Fruit fly (Drosophila melanogaster) whole organism, embryonic: ENCODE results near the gene CG43085.

ENCODE experiments used
- C15 ChIP-seq: fragments of 200-800 bp; sonication (Bioruptor generic); IDR thresholded peaks from 3 replicates; pipeline ENCODE4 v1.3.6; 2022; ENCODE audit warnings: missing biosample characterization, missing genetic modification characterization
- CG10274 ChIP-seq: fragments of 200-800 bp; sonication (Bioruptor generic); optimal IDR thresholded peaks from 3 replicates; lab custom pipeline; 2017; ENCODE audit warnings: missing biosample characterization, mild to moderate bottlenecking, missing genetic modification characterization
- CG10565 ChIP-seq: fragments of 200-800 bp; sonication (Bioruptor generic); optimal IDR thresholded peaks from 3 replicates; lab custom pipeline; 2016; ENCODE audit warnings: missing biosample characterization, mild to moderate bottlenecking, missing genetic modification characterization
- CG11398 ChIP-seq: fragments of 200-800 bp; sonication (Bioruptor generic); optimal IDR thresholded peaks from 2 replicates; lab custom pipeline; 2016; ENCODE audit warnings: missing biosample characterization, missing genetic modification characterization
- CG11696 ChIP-seq: fragments of 200-800 bp; sonication (Bioruptor generic); IDR thresholded peaks from 2 replicates; pipeline ENCODE4 v1.3.6; 2022; ENCODE audit warnings: missing biosample characterization, missing genetic modification characterization
- CG11723 ChIP-seq: fragments of 200-800 bp; sonication (Bioruptor generic); optimal IDR thresholded peaks from 2 replicates; lab custom pipeline; 2017; ENCODE audit warnings: missing biosample characterization, mild to moderate bottlenecking, missing genetic modification characterization
- CG12219 ChIP-seq: fragments of 200-800 bp; sonication (Bioruptor generic); optimal IDR thresholded peaks from 3 replicates; lab custom pipeline; 2018; ENCODE audit warnings: missing biosample characterization, mild to moderate bottlenecking, missing genetic modification characterization
- CG13287 ChIP-seq: fragments of 200-800 bp; sonication (Bioruptor generic); IDR thresholded peaks from 2 replicates; pipeline ENCODE4 v1.3.6; 2022; ENCODE audit warnings: missing biosample characterization, missing genetic modification characterization; ENCODE audit not compliant: partially characterized antibody
- CG13624 ChIP-seq: fragments of 200-800 bp; sonication (Bioruptor generic); optimal IDR thresholded peaks from 2 replicates; lab custom pipeline; 2016; ENCODE audit warnings: missing biosample characterization, missing genetic modification characterization
- CG13894 ChIP-seq: fragments of 200-800 bp; sonication (Bioruptor generic); optimal IDR thresholded peaks from 3 replicates; lab custom pipeline; 2018; ENCODE audit warnings: missing biosample characterization, mild to moderate bottlenecking, missing genetic modification characterization, moderate library complexity
- CG14441 ChIP-seq: fragments of 200-800 bp; sonication (Bioruptor generic); IDR thresholded peaks from 2 replicates; pipeline ENCODE4 v1.3.6; 2022; ENCODE audit warnings: missing biosample characterization, missing genetic modification characterization
- CG18599 ChIP-seq: fragments of 200-800 bp; sonication (Bioruptor generic); optimal IDR thresholded peaks from 3 replicates; lab custom pipeline; 2017; ENCODE audit warnings: missing biosample characterization, missing genetic modification characterization, mild to moderate bottlenecking, moderate library complexity, missing genetic modification reagents
- CG18619 ChIP-seq: fragments of 200-800 bp; sonication (Bioruptor generic); optimal IDR thresholded peaks from 3 replicates; lab custom pipeline; 2017; ENCODE audit warnings: missing biosample characterization, mild to moderate bottlenecking, missing genetic modification characterization
- CG30020 ChIP-seq: fragments of 200-800 bp; optimal IDR thresholded peaks from 2 replicates; lab custom pipeline; 2019; ENCODE audit warnings: missing biosample characterization, mild to moderate bottlenecking, missing genetic modification characterization, moderate library complexity
- CG3065 ChIP-seq: fragments of 200-800 bp; sonication (Bioruptor generic); optimal IDR thresholded peaks from 2 replicates; lab custom pipeline; 2016; ENCODE audit warnings: missing biosample characterization, missing genetic modification characterization
- CG31224 ChIP-seq: fragments of 200-800 bp; sonication (Bioruptor generic); IDR thresholded peaks from 2 replicates; pipeline ENCODE4 v1.3.6; 2022; ENCODE audit warnings: missing biosample characterization, missing genetic modification characterization
- CG3163 ChIP-seq: fragments of 200-800 bp; sonication (Bioruptor generic); optimal IDR thresholded peaks from 3 replicates; lab custom pipeline; 2016; ENCODE audit warnings: missing biosample characterization, missing genetic modification characterization
- CG32767 ChIP-seq: fragments of 200-800 bp; sonication (Bioruptor generic); IDR thresholded peaks from 2 replicates; pipeline ENCODE4 v1.3.6; 2022; ENCODE audit warnings: missing biosample characterization, missing genetic modification characterization
- CG4424 ChIP-seq: fragments of 200-800 bp; sonication (Bioruptor generic); optimal IDR thresholded peaks from 3 replicates; lab custom pipeline; 2016; ENCODE audit warnings: missing biosample characterization, missing genetic modification characterization
- CG4617 ChIP-seq: fragments of 200-800 bp; sonication (Bioruptor generic); optimal IDR thresholded peaks from 3 replicates; lab custom pipeline; 2016; ENCODE audit warnings: missing biosample characterization, missing genetic modification characterization, borderline replicate concordance
- CG5180 ChIP-seq: fragments of 200-800 bp; sonication (Bioruptor generic); optimal IDR thresholded peaks from 3 replicates; lab custom pipeline; 2017; ENCODE audit warnings: missing biosample characterization, missing genetic modification characterization, mild to moderate bottlenecking, moderate library complexity, missing genetic modification reagents
- CG5245 ChIP-seq: fragments of 200-800 bp; sonication (Bioruptor generic); optimal IDR thresholded peaks from 3 replicates; lab custom pipeline; 2016; ENCODE audit warnings: missing biosample characterization, missing genetic modification characterization
- CG6791 ChIP-seq: fragments of 200-800 bp; sonication (Bioruptor generic); IDR thresholded peaks from 3 replicates; pipeline ENCODE4 v1.3.6; 2022; ENCODE audit warnings: missing biosample characterization, missing genetic modification characterization; ENCODE audit not compliant: partially characterized antibody
- CG8388 ChIP-seq: fragments of 200-800 bp; sonication (Bioruptor generic); optimal IDR thresholded peaks from 2 replicates; lab custom pipeline; 2019; ENCODE audit warnings: missing biosample characterization, mild to moderate bottlenecking, missing genetic modification characterization, moderate library complexity
- CG9609 ChIP-seq: fragments of 200-800 bp; sonication (Bioruptor generic); optimal IDR thresholded peaks from 3 replicates; lab custom pipeline; 2016; ENCODE audit warnings: missing biosample characterization, missing genetic modification characterization
- Dp ChIP-seq: fragments of 200-800 bp; sonication (Bioruptor generic); optimal IDR thresholded peaks from 2 replicates; lab custom pipeline; 2018; ENCODE audit warnings: missing biosample characterization, mild to moderate bottlenecking, missing genetic modification characterization, moderate library complexity
- HmgD ChIP-seq: fragments of 200-800 bp; sonication (Bioruptor generic); optimal IDR thresholded peaks from 3 replicates; lab custom pipeline; 2016; ENCODE audit warnings: missing biosample characterization, missing genetic modification characterization
- Hr51 ChIP-seq, 2 experiments: fragments of 200-800 bp; sonication (Bioruptor generic); optimal IDR thresholded peaks; 2 replicates in 1 of 2; 3 replicates in 1 of 2; lab custom pipeline; 2016 to 2018; ENCODE audit warnings: missing biosample characterization in 2 of 2, missing genetic modification characterization in 2 of 2, mild to moderate bottlenecking in 1 of 2, moderate library complexity in 1 of 2
- Med ChIP-seq: fragments of 200-800 bp; sonication (Bioruptor generic); peaks from one replicate; lab custom pipeline; 2016; ENCODE audit warnings: missing biosample characterization, missing genetic modification characterization, mild to moderate bottlenecking, inconsistent platforms, moderate library complexity
- Mes4 ChIP-seq: fragments of 200-800 bp; sonication (Bioruptor generic); optimal IDR thresholded peaks from 2 replicates; lab custom pipeline; 2016; ENCODE audit warnings: missing biosample characterization, missing genetic modification characterization
- Nf-YB ChIP-seq: fragments of 200-800 bp; sonication (Bioruptor generic); optimal IDR thresholded peaks from 3 replicates; lab custom pipeline; 2019; ENCODE audit warnings: missing biosample characterization, mild to moderate bottlenecking, missing genetic modification characterization, moderate library complexity
- Nf-YC ChIP-seq: fragments of 200-800 bp; optimal IDR thresholded peaks from 3 replicates; lab custom pipeline; 2019; ENCODE audit warnings: missing biosample characterization, mild to moderate bottlenecking, missing genetic modification characterization, moderate library complexity
- ase ChIP-seq: fragments of 200-800 bp; sonication (Bioruptor generic); IDR thresholded peaks from 3 replicates; pipeline ENCODE4 v1.3.6; 2022; ENCODE audit warnings: missing biosample characterization, missing genetic modification characterization
- ems ChIP-seq: fragments of 200-800 bp; sonication (Bioruptor generic); optimal IDR thresholded peaks from 3 replicates; lab custom pipeline; 2016; ENCODE audit warnings: missing biosample characterization, missing genetic modification characterization
- ewg ChIP-seq: fragments of 200-800 bp; sonication (Bioruptor generic); optimal IDR thresholded peaks from 3 replicates; lab custom pipeline; 2017; ENCODE audit warnings: mild to moderate bottlenecking, missing biosample characterization, missing genetic modification reagents, missing genetic modification characterization
- gfzf ChIP-seq: fragments of 200-800 bp; sonication (Bioruptor generic); optimal IDR thresholded peaks from 2 replicates; lab custom pipeline; 2016; ENCODE audit warnings: missing biosample characterization, mild to moderate bottlenecking, missing genetic modification characterization, moderate library complexity
- grn ChIP-seq: fragments of 200-800 bp; sonication (Bioruptor generic); optimal IDR thresholded peaks from 3 replicates; lab custom pipeline; 2017; ENCODE audit warnings: missing biosample characterization, missing genetic modification characterization
- jigr1 ChIP-seq: fragments of 200-800 bp; sonication (Bioruptor generic); IDR thresholded peaks from 3 replicates; pipeline ENCODE4 v1.3.6; 2022; ENCODE audit warnings: missing biosample characterization, missing genetic modification characterization
- kni ChIP-seq: fragments of 200-800 bp; sonication (Bioruptor generic); optimal IDR thresholded peaks from 3 replicates; lab custom pipeline; 2017; ENCODE audit warnings: mild to moderate bottlenecking, missing biosample characterization, missing genetic modification reagents, missing genetic modification characterization
- odd ChIP-seq: fragments of 200-800 bp; sonication (Bioruptor generic); optimal IDR thresholded peaks from 2 replicates; lab custom pipeline; 2017; ENCODE audit warnings: missing biosample characterization, mild to moderate bottlenecking, missing genetic modification characterization
- phol ChIP-seq: fragments of 200-800 bp; sonication (Bioruptor generic); optimal IDR thresholded peaks from 3 replicates; lab custom pipeline; 2018; ENCODE audit warnings: missing biosample characterization, mild to moderate bottlenecking, missing genetic modification characterization, moderate library complexity
- ranshi ChIP-seq: fragments of 200-800 bp; sonication (Bioruptor generic); IDR thresholded peaks from 2 replicates; pipeline ENCODE4 v1.3.6; 2022; ENCODE audit warnings: missing biosample characterization, missing genetic modification characterization
- rib ChIP-seq: fragments of 200-800 bp; sonication (Bioruptor generic); IDR thresholded peaks from 2 replicates; pipeline ENCODE4 v1.3.6; 2022; ENCODE audit warnings: missing biosample characterization, missing genetic modification characterization
- sens-2 ChIP-seq: fragments of 200-800 bp; sonication (Bioruptor generic); IDR thresholded peaks from 2 replicates; pipeline ENCODE4 v1.3.6; 2022; ENCODE audit warnings: missing biosample characterization, missing genetic modification characterization
- toy ChIP-seq: fragments of 200-800 bp; sonication (Bioruptor generic); IDR thresholded peaks from 2 replicates; pipeline ENCODE4 v1.3.6; 2022; ENCODE audit warnings: missing biosample characterization, missing genetic modification characterization
- vfl ChIP-seq: fragments of 200-800 bp; sonication (Bioruptor generic); optimal IDR thresholded peaks from 2 replicates; lab custom pipeline; 2016; ENCODE audit warnings: missing biosample characterization, missing genetic modification characterization
- wdn ChIP-seq: fragments of 200-800 bp; sonication (Bioruptor generic); IDR thresholded peaks from 2 replicates; pipeline ENCODE4 v1.3.6; 2022; ENCODE audit warnings: missing biosample characterization, missing genetic modification characterization
- zfh1 ChIP-seq: fragments of 200-800 bp; sonication (Bioruptor generic); IDR thresholded peaks from 3 replicates; pipeline ENCODE4 v1.3.6; 2022; ENCODE audit warnings: missing biosample characterization, missing genetic modification characterization

CG43085 gene

DNA sequence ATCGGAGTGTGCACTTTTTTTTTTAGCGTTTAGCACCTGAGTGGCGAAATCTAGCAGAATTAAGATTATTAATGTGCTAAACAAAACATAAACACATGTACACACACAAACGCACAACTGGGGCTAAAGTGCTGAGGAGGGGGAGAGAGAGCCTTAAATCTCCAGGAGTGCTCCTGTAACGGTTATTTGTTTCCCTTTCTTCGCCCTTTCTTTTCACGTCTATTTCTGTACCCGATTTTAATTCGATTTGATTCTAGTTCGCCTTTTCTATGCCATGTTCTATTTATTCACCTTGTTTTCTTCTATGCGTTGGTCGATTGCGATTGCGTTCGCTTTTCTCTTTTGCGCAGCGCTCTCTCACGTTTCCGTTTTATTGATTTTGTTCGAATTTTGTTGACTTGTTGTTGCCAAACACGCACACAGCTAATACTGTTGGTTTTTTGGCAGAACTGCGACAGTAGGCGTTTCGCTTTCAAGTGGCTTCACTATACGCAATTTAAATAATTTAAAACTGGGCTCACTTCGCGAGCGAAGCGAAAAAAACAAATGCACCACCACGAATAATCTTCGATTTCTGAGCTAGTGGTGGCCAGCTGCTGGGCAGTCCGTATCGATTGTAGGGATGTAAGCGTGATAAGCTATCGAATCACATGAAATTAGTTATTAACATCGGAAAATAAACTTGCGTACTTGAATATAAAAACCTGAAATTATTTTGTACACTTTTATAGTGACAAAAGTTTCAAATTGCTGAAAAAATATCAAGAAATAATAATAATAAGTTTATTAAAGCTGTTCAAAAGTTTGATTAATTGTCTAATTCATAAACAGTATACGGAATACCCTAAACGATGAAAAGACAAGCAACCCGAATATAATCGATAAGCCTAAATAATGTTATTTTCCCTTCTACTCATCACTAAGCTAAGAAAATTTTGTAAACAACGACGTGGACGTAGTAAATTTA, 7.4 kb upstream of the CG43085 start, which contains the start of the genes Krn, Ndfip and CG7484 (continued):
- TF ChIP-seq Dp (GFP tag; lab: Kevin White, UChicago) (peak; percentile 15), vfl (peak; percentile 89), Hr51 (GFP tag; optimal IDR thresholded peaks at IDR 0.05; lab: Kevin White, UChicago) (peak; percentile 87 to 91), CG14441 (GFP tag; lab: Robert Waterston, UW) (peak; percentile 83), CG12219 (GFP tag; lab: Kevin White, UChicago) (peak; percentile 53), Mes4 (GFP tag; lab: Kevin White, UChicago) (peak; percentile 48), CG11398 (GFP tag; lab: Kevin White, UChicago) (peak; percentile 1), C15 (GFP tag; lab: Robert Waterston, UW) (no peak; the same call in 2 of the 3 replicates), CG10274 (GFP tag; lab: Kevin White, UChicago) (peak; percentile 39), Med (GFP tag; lab: Kevin White, UChicago) (peak; percentile 97), CG13624 (GFP tag; lab: Kevin White, UChicago) (peak; percentile 74), rib (peak; percentile 28), CG18599 (peak; percentile 88), ewg (peak; percentile 76), odd (GFP tag; lab: Kevin White, UChicago) (peak; percentile 38), grn (GFP tag; lab: Kevin White, UChicago) (peak; percentile 60), gfzf (GFP tag; lab: Kevin White, UChicago) (no peak), CG13287 (GFP tag; lab: Robert Waterston, UW) (peak; percentile 97), phol (tag; lab: Kevin White, UChicago) (peak; percentile 92), CG6791 (GFP tag; lab: Robert Waterston, UW) (peak; percentile 89), Nf-YB (GFP tag; lab: Kevin White, UChicago) (peak; percentile 72), toy (GFP tag; lab: Robert Waterston, UW) (no peak), CG5245 (GFP tag; lab: Kevin White, UChicago) (peak; percentile 75), CG3163 (GFP tag; lab: Kevin White, UChicago) (peak; percentile 60), wdn (GFP tag; lab: Robert Waterston, UW) (peak; percentile 73), CG31224 (GFP tag; lab: Robert Waterston, UW) (peak; percentile 73), CG4617 (peak; percentile 56), CG10565 (GFP tag; lab: Kevin White, UChicago) (no peak), sens-2 (GFP tag; lab: Robert Waterston, UW) (no peak), CG4424 (GFP tag; lab: Kevin White, UChicago) (peak; percentile 88), CG30020 (tag; lab: Kevin White, UChicago) (peak; percentile 92), CG13894 (tag; lab: Kevin White, UChicago) (peak; percentile 90), CG8388 (GFP tag; lab: Kevin White, UChicago) (peak; percentile 80), kni (peak; percentile 11), ems (GFP tag; lab: Kevin White, UChicago) (peak; percentile 79), CG9609 (GFP tag; lab: Kevin White, UChicago) (peak; percentile 80), CG11723 (GFP tag; lab: Kevin White, UChicago) (peak; percentile 65), ase (peak; percentile 74), Nf-YC (tag; lab: Kevin White, UChicago) (peak; percentile 86), CG18619 (peak; percentile 79), jigr1 (GFP tag; lab: Robert Waterston, UW) (peak; percentile 76), ranshi (GFP tag; lab: Robert Waterston, UW) (peak; percentile 77; the same call in 1 of the 2 replicates), CG3065 (GFP tag; lab: Kevin White, UChicago) (peak; percentile 72), CG32767 (GFP tag; lab: Robert Waterston, UW) (peak; percentile 53; the same call in 1 of the 2 replicates), CG11696 (GFP tag; lab: Robert Waterston, UW) (0 out of 2 replicates have a peak, but pooled peaks have one; percentile 38), zfh1 (GFP tag; lab: Robert Waterston, UW) (peak; percentile 81), HmgD (GFP tag; lab: Kevin White, UChicago) (peak; percentile 5), CG5180 (peak; percentile 37)
